Worm (Caenorhabditis elegans): ENCODE data around the gene Y66D12A.8.

DNA sequence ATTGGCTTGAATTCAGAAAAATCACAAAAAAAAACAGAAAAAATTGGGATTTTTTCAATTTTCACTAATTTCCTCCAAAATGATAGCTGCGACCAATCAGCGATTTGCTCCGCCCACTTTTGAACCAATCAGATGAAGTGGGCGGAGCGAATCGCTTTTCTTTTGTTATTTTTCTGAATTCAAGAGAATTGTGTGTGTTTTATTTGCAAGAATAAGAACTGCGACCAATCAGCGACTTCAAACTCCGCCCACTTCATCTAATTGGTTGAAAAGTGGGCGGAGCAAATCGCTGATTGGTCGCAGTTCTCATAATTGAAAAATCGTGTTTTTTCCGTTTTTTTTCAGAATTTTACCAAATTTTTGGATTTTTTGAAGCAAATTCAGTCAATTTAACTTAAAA, 8.5 kb downstream of the Y66D12A.8 start:
- TF ChIP-seq nhr-6 (tag; optimal IDR thresholded peaks at IDR 0.05) = no peak
- no peak for TF ChIP-seq ceh-82 (tag; optimal IDR thresholded peaks at IDR 0.05)
- no peak for TF ChIP-seq lin-39 (tag; optimal IDR thresholded peaks at IDR 0.05)
- TF ChIP-seq fos-1 (tag; optimal IDR thresholded peaks at IDR 0.05) = no peak
- no peak for TF ChIP-seq skn-1 (tag; optimal IDR thresholded peaks at IDR 0.05)

All from whole organism, L2 larva.